Worm (Caenorhabditis elegans) whole organism, L2 larva: Measurements from ENCODE around the gene R13A5.15.

Source experiments
- C34F6.9 ChIP-seq: fragments of 150-350 bp; optimal IDR thresholded peaks from 2 replicates; lab custom pipeline; 2014; ENCODE audit warnings: missing biosample characterization, missing genetic modification characterization
- F13H6.1 ChIP-seq: sonication (generic microtip); optimal IDR thresholded peaks from 2 replicates; lab custom pipeline; 2016; ENCODE audit warnings: missing genetic modification characterization, missing compliant biosample characterization
- R02D3.7 ChIP-seq: fragments of 150-350 bp; optimal IDR thresholded peaks from 2 replicates; lab custom pipeline; 2014; ENCODE audit warnings: missing biosample characterization, missing genetic modification characterization
- Y55F3AM.14 ChIP-seq: fragments of 200-800 bp; sonication (Bioruptor generic); optimal IDR thresholded peaks from 2 replicates; lab custom pipeline; 2018; ENCODE audit warnings: mild to moderate bottlenecking, missing genetic modification characterization, missing compliant biosample characterization
- ZK546.5 ChIP-seq: sonication (generic microtip); optimal IDR thresholded peaks from 2 replicates; lab custom pipeline; 2017; ENCODE audit warnings: missing biosample characterization, missing genetic modification characterization
- alr-1 ChIP-seq: fragments of 150-350 bp; optimal IDR thresholded peaks from 2 replicates; lab custom pipeline; 2014; ENCODE audit warnings: missing biosample characterization, missing genetic modification characterization
- aly-2 ChIP-seq: fragments of 150-350 bp; optimal IDR thresholded peaks from 2 replicates; lab custom pipeline; 2014; ENCODE audit warnings: missing biosample characterization, missing genetic modification characterization
- ama-1 ChIP-seq: fragments of 150-350 bp; optimal IDR thresholded peaks from 2 replicates; lab custom pipeline; 2018; ENCODE audit warnings: inconsistent platforms
- blmp-1 ChIP-seq: sonication (generic microtip); optimal IDR thresholded peaks from 2 replicates; lab custom pipeline; 2017; ENCODE audit warnings: missing genetic modification characterization, mild to moderate bottlenecking, missing compliant biosample characterization, antibody characterized with exemption, moderate library complexity; ENCODE audit not compliant: insufficient read depth
- ceh-16 ChIP-seq: fragments of 150-350 bp; optimal IDR thresholded peaks from 2 replicates; lab custom pipeline; 2014; ENCODE audit warnings: missing biosample characterization, missing genetic modification characterization
- ceh-82 ChIP-seq: fragments of 150-350 bp; optimal IDR thresholded peaks from 2 replicates; lab custom pipeline; 2014; ENCODE audit warnings: missing biosample characterization, missing genetic modification characterization
- crh-2 ChIP-seq: sonication (generic microtip); optimal IDR thresholded peaks from 2 replicates; lab custom pipeline; 2017; ENCODE audit warnings: missing biosample characterization, missing genetic modification characterization
- dmd-4 ChIP-seq: sonication (generic microtip); optimal IDR thresholded peaks from 2 replicates; lab custom pipeline; 2017; ENCODE audit warnings: missing biosample characterization, missing genetic modification characterization
- egl-27 ChIP-seq: sonication (generic microtip); optimal IDR thresholded peaks from 3 replicates; lab custom pipeline; 2017; ENCODE audit warnings: missing biosample characterization, missing genetic modification reagents, missing genetic modification characterization
- elt-1 ChIP-seq: fragments of 150-350 bp; optimal IDR thresholded peaks from 2 replicates; lab custom pipeline; 2014; ENCODE audit warnings: missing biosample characterization, missing genetic modification characterization
- elt-3 ChIP-seq: sonication (generic microtip); optimal IDR thresholded peaks from 2 replicates; lab custom pipeline; 2017; ENCODE audit warnings: missing biosample characterization, missing genetic modification characterization
- fos-1 ChIP-seq: fragments of 150-350 bp; optimal IDR thresholded peaks from 2 replicates; lab custom pipeline; 2014; ENCODE audit warnings: missing biosample characterization, missing genetic modification characterization
- gmeb-1 ChIP-seq: fragments of 150-350 bp; optimal IDR thresholded peaks from 2 replicates; lab custom pipeline; 2014; ENCODE audit warnings: missing biosample characterization, missing genetic modification characterization
- lin-11 ChIP-seq: fragments of 150-350 bp; sonication (generic microtip); optimal IDR thresholded peaks from 2 replicates; lab custom pipeline; 2014; ENCODE audit warnings: missing biosample characterization, missing genetic modification characterization, inconsistent platforms, mixed read lengths
- lin-13 ChIP-seq: fragments of 150-350 bp; optimal IDR thresholded peaks from 2 replicates; lab custom pipeline; 2014; ENCODE audit warnings: missing biosample characterization, missing genetic modification reagents, missing genetic modification characterization
- lin-39 ChIP-seq: fragments of 150-350 bp; optimal IDR thresholded peaks from 2 replicates; lab custom pipeline; 2014; ENCODE audit warnings: missing biosample characterization, missing genetic modification reagents, missing genetic modification characterization
- lsy-2 ChIP-seq, 2 experiments: fragments of 150-350 bp in 1 of 2; sonication (generic microtip) in 1 of 2; optimal IDR thresholded peaks; 2 replicates each; lab custom pipeline; 2014 to 2017; ENCODE audit warnings: missing biosample characterization in 2 of 2, missing genetic modification characterization in 2 of 2
- mab-5 ChIP-seq: fragments of 150-350 bp; optimal IDR thresholded peaks from 2 replicates; lab custom pipeline; 2014; ENCODE audit warnings: missing biosample characterization, missing genetic modification characterization
- mbf-1 ChIP-seq: sonication (generic microtip); optimal IDR thresholded peaks from 2 replicates; lab custom pipeline; 2017; ENCODE audit warnings: missing biosample characterization, missing genetic modification characterization
- mdl-1 ChIP-seq, 2 experiments: fragments of 150-350 bp in 1 of 2; sonication (generic microtip) in 1 of 2; optimal IDR thresholded peaks; 2 replicates each; lab custom pipeline; 2017; ENCODE audit warnings: missing biosample characterization in 2 of 2, missing genetic modification characterization in 2 of 2
- nhr-10 ChIP-seq: sonication (generic microtip); optimal IDR thresholded peaks from 2 replicates; lab custom pipeline; 2017; ENCODE audit warnings: missing biosample characterization, missing genetic modification characterization
- nhr-11 ChIP-seq: fragments of 150-350 bp; optimal IDR thresholded peaks from 2 replicates; lab custom pipeline; 2014; ENCODE audit warnings: missing biosample characterization, missing genetic modification characterization
- nhr-12 ChIP-seq: fragments of 150-350 bp; optimal IDR thresholded peaks from 2 replicates; lab custom pipeline; 2014; ENCODE audit warnings: missing biosample characterization, missing genetic modification characterization
- nhr-129 ChIP-seq: fragments of 150-350 bp; optimal IDR thresholded peaks from 2 replicates; lab custom pipeline; 2014; ENCODE audit warnings: missing biosample characterization, missing genetic modification characterization
- nhr-21 ChIP-seq: fragments of 150-350 bp; optimal IDR thresholded peaks from 2 replicates; lab custom pipeline; 2014; ENCODE audit warnings: missing biosample characterization, missing genetic modification characterization
- nhr-23 ChIP-seq: fragments of 150-350 bp; optimal IDR thresholded peaks from 2 replicates; lab custom pipeline; 2014; ENCODE audit warnings: missing biosample characterization, missing genetic modification reagents, missing genetic modification characterization
- nhr-237 ChIP-seq: fragments of 150-350 bp; optimal IDR thresholded peaks from 2 replicates; lab custom pipeline; 2014; ENCODE audit warnings: missing biosample characterization, missing genetic modification characterization
- nhr-25 ChIP-seq: fragments of 150-350 bp; sonication (generic microtip); optimal IDR thresholded peaks from 3 replicates; lab custom pipeline; 2014; ENCODE audit warnings: missing biosample characterization, missing genetic modification characterization
- nhr-6 ChIP-seq: fragments of 150-350 bp; optimal IDR thresholded peaks from 2 replicates; lab custom pipeline; 2014; ENCODE audit warnings: missing biosample characterization, missing genetic modification characterization
- nhr-77 ChIP-seq: fragments of 150-350 bp; optimal IDR thresholded peaks from 2 replicates; lab custom pipeline; 2014; ENCODE audit warnings: missing biosample characterization, missing genetic modification characterization
- peb-1 ChIP-seq: fragments of 150-350 bp; optimal IDR thresholded peaks from 2 replicates; lab custom pipeline; 2014; ENCODE audit warnings: missing biosample characterization, missing genetic modification characterization
- sem-4 ChIP-seq: fragments of 150-350 bp; optimal IDR thresholded peaks from 2 replicates; lab custom pipeline; 2014; ENCODE audit warnings: missing biosample characterization, missing genetic modification reagents, missing genetic modification characterization
- skn-1 ChIP-seq: sonication (generic microtip); optimal IDR thresholded peaks from 2 replicates; lab custom pipeline; 2017; ENCODE audit warnings: missing biosample characterization, missing genetic modification characterization
- sma-3 ChIP-seq: sonication (generic microtip); optimal IDR thresholded peaks from 2 replicates; lab custom pipeline; 2016; ENCODE audit warnings: missing genetic modification reagents, missing genetic modification characterization, missing compliant biosample characterization
- sma-9 ChIP-seq, 2 experiments: fragments of 150-350 bp in 1 of 2; sonication (generic microtip) in 1 of 2; optimal IDR thresholded peaks; 2 replicates each; lab custom pipeline; 2014 to 2016; ENCODE audit warnings: missing genetic modification characterization in 2 of 2, mild to moderate bottlenecking in 1 of 2, missing biosample characterization in 1 of 2, missing compliant biosample characterization in 1 of 2, missing genetic modification reagents in 1 of 2, moderate library complexity in 1 of 2
- snpc-4 ChIP-seq: fragments of 150-350 bp; optimal IDR thresholded peaks from 2 replicates; lab custom pipeline; 2014; ENCODE audit warnings: missing biosample characterization, missing genetic modification characterization
- unc-39 ChIP-seq: fragments of 150-350 bp; optimal IDR thresholded peaks from 2 replicates; lab custom pipeline; 2014; ENCODE audit warnings: missing biosample characterization, missing genetic modification characterization
- unc-55 ChIP-seq: fragments of 150-350 bp; sonication (generic microtip); optimal IDR thresholded peaks from 3 replicates; lab custom pipeline; 2014; ENCODE audit warnings: missing biosample characterization, missing genetic modification reagents, missing genetic modification characterization
- unc-62 ChIP-seq: fragments of 150-350 bp; optimal IDR thresholded peaks from 2 replicates; lab custom pipeline; 2014; ENCODE audit warnings: missing biosample characterization, missing genetic modification reagents, missing genetic modification characterization
- zag-1 ChIP-seq: fragments of 150-350 bp; optimal IDR thresholded peaks from 2 replicates; lab custom pipeline; 2014; ENCODE audit warnings: missing biosample characterization, missing genetic modification characterization
- ztf-1 ChIP-seq: fragments of 200-800 bp; sonication (Bioruptor generic); conservative IDR thresholded peaks from 2 replicates; pipeline ENCODE4 v1.3.6; 2022; ENCODE audit warnings: missing genetic modification characterization, missing compliant biosample characterization
- ztf-11 ChIP-seq: sonication (generic microtip); optimal IDR thresholded peaks from 2 replicates; lab custom pipeline; 2017; ENCODE audit warnings: missing biosample characterization, missing genetic modification characterization
- ztf-4 ChIP-seq: fragments of 150-350 bp; optimal IDR thresholded peaks from 2 replicates; lab custom pipeline; 2014; ENCODE audit warnings: missing biosample characterization, missing genetic modification characterization

The R13A5.15 gene

ce11 chrIII:7579324-7579723 lies 8.8 kb downstream of the R13A5.15 start, which contains the start of gene mfsd-6:
mfsd-6 (minus strand) TSS chrIII:7579411.
- no peak for TF ChIP-seq fos-1 (tag; lab: Kevin White, UChicago)
- TF ChIP-seq sma-9 (GFP tag; optimal IDR thresholded peaks at IDR 0.05; lab: Kevin White, UChicago), result peak; percentile 22
- TF ChIP-seq sma-9 (tag; optimal IDR thresholded peaks at IDR 0.05; lab: Kevin White, UChicago), result no peak
- peak in 1 of 2 experiments; percentile 3 for TF ChIP-seq lsy-2 (tag; optimal IDR thresholded peaks at IDR 0.05; lab: Kevin White, UChicago)
- TF ChIP-seq C34F6.9 (tag; lab: Kevin White, UChicago), result peak; percentile 11
- TF ChIP-seq Y55F3AM.14 (GFP tag; lab: Kevin White, UChicago), result no peak
- no peak for TF ChIP-seq dmd-4
- TF ChIP-seq crh-2 (tag; lab: Kevin White, UChicago), result peak; percentile 6
- no peak for TF ChIP-seq peb-1 (tag; lab: Kevin White, UChicago)

ce11 chrIII:7572781-7573400 lies 15.2 kb downstream of the R13A5.15 start, which contains the start of the genes rpl-9 and lpd-7:
rpl-9 (minus strand) TSS chrIII:7572831.
lpd-7 (plus strand) TSS chrIII:7573350.
- TF ChIP-seq dmd-4 (no peak), sem-4 (peak; percentile 42), ztf-1 (GFP tag; lab: Robert Waterston, UW) (no peak), nhr-25 (tag; lab: Kevin White, UChicago) (peak; percentile 82), ceh-82 (tag; lab: Kevin White, UChicago) (no peak), elt-3 (tag; lab: Kevin White, UChicago) (no peak), gmeb-1 (tag; lab: Kevin White, UChicago) (peak; percentile 75), nhr-6 (tag; lab: Kevin White, UChicago) (peak; percentile 77), R02D3.7 (tag; lab: Kevin White, UChicago) (no peak), nhr-129 (tag; lab: Kevin White, UChicago) (peak; percentile 97), lsy-2 (tag; optimal IDR thresholded peaks at IDR 0.05; lab: Kevin White, UChicago) (peak; percentile 65 to 91), alr-1 (no peak), ama-1 (lab: Kevin White, UChicago) (peak; percentile 75), sma-3 (GFP tag; lab: Kevin White, UChicago) (peak; percentile 62), ztf-4 (tag; lab: Kevin White, UChicago) (peak; percentile 64), zag-1 (tag; lab: Kevin White, UChicago) (peak; percentile 67), aly-2 (no peak), elt-1 (tag; lab: Kevin White, UChicago) (no peak), ZK546.5 (tag; lab: Kevin White, UChicago) (no peak), unc-55 (GFP tag; lab: Kevin White, UChicago) (peak; percentile 97), nhr-21 (tag; lab: Kevin White, UChicago) (peak; percentile 72), crh-2 (tag; lab: Kevin White, UChicago) (peak; percentile 87), unc-62 (GFP tag; lab: Kevin White, UChicago) (no peak), nhr-77 (no peak), egl-27 (tag; lab: Kevin White, UChicago) (peak; percentile 76), nhr-10 (tag; lab: Kevin White, UChicago) (no peak), lin-39 (tag; lab: Kevin White, UChicago) (no peak), mdl-1 (tag; optimal IDR thresholded peaks at IDR 0.05; lab: Kevin White, UChicago) (peak; percentile 8 to 57), snpc-4 (tag; lab: Kevin White, UChicago) (peak; percentile 56), lin-13 (GFP tag; lab: Kevin White, UChicago) (peak; percentile 89), nhr-237 (tag; lab: Kevin White, UChicago) (no peak), mab-5 (peak; percentile 39), fos-1 (tag; lab: Kevin White, UChicago) (peak; percentile 62), ceh-16 (tag; lab: Kevin White, UChicago) (peak; percentile 20), nhr-11 (no peak), C34F6.9 (tag; lab: Kevin White, UChicago) (peak; percentile 93), ztf-11 (tag; lab: Kevin White, UChicago) (no peak), nhr-12 (tag; lab: Kevin White, UChicago) (no peak), unc-39 (tag; lab: Kevin White, UChicago) (no peak), lin-11 (tag; lab: Kevin White, UChicago) (peak; percentile 72), mbf-1 (tag; lab: Kevin White, UChicago) (no peak), blmp-1 (peak; percentile 72), sma-9 (GFP tag; optimal IDR thresholded peaks at IDR 0.05; lab: Kevin White, UChicago) (peak; percentile 74), sma-9 (tag; optimal IDR thresholded peaks at IDR 0.05; lab: Kevin White, UChicago) (no peak), peb-1 (tag; lab: Kevin White, UChicago) (no peak), skn-1 (tag; lab: Kevin White, UChicago) (no peak), F13H6.1 (tag; lab: Kevin White, UChicago) (peak; percentile 60), Y55F3AM.14 (GFP tag; lab: Kevin White, UChicago) (no peak), nhr-23 (tag; lab: Kevin White, UChicago) (no peak)
- TF ChIP-seq, all 48 proteins: peak for 25
